Worm (Caenorhabditis elegans): ENCODE measurements around the gene Y66D12A.3.

Gene Y66D12A.3

ce11 chrIII:11560504-11561202, 28.4 kb upstream of the Y66D12A.3 start, which contains the start of gene ztf-29:
TSS of gene ztf-29 (plus strand) at chrIII:11561152.
- TF ChIP-seq sem-2 (GFP tag; optimal IDR thresholded peaks at IDR 0.05) (peak; percentile 28), elt-1 (tag; optimal IDR thresholded peaks at IDR 0.05; ENCODE audit: borderline replicate concordance, insufficient read depth) (peak; percentile 70), lsy-2 (tag; optimal IDR thresholded peaks at IDR 0.05) (no peak), nhr-28 (tag; optimal IDR thresholded peaks at IDR 0.05) (no peak), sptf-1 (tag; optimal IDR thresholded peaks at IDR 0.05) (no peak), mep-1 (tag; optimal IDR thresholded peaks at IDR 0.05) (no peak), nhr-12 (tag; optimal IDR thresholded peaks at IDR 0.05) (no peak), ham-2 (GFP tag; optimal IDR thresholded peaks at IDR 0.05) (peak; percentile 49)

- TF ChIP-seq ham-2 (GFP tag; optimal IDR thresholded peaks at IDR 0.05) (no peak), ceh-39 (tag; optimal IDR thresholded peaks at IDR 0.05) (no peak), unc-39 (tag; optimal IDR thresholded peaks at IDR 0.05) (no peak), drap-1 (GFP tag; optimal IDR thresholded peaks at IDR 0.05) (no peak), nhr-237 (tag; optimal IDR thresholded peaks at IDR 0.05) (no peak), snpc-4 (tag; optimal IDR thresholded peaks at IDR 0.05) (no peak), flh-1 (GFP tag; optimal IDR thresholded peaks at IDR 0.05) (no peak), nhr-2 (tag; optimal IDR thresholded peaks at IDR 0.05) (no peak), tbx-8 (GFP tag; optimal IDR thresholded peaks at IDR 0.05) (no peak), mab-5 (tag; optimal IDR thresholded peaks at IDR 0.05) (no peak), ceh-43 (GFP tag; optimal IDR thresholded peaks at IDR 0.05) (no peak), unc-120 (tag; optimal IDR thresholded peaks at IDR 0.05; ENCODE audit: poor library complexity, severe bottlenecking) (no peak), unc-62 (GFP tag; optimal IDR thresholded peaks at IDR 0.05) (no peak), blmp-1 (tag; optimal IDR thresholded peaks at IDR 0.05) (no peak)
Observed at ce11 chrIII:11561597-11561996, 27.4 kb upstream of the Y66D12A.3 start.

DNA sequence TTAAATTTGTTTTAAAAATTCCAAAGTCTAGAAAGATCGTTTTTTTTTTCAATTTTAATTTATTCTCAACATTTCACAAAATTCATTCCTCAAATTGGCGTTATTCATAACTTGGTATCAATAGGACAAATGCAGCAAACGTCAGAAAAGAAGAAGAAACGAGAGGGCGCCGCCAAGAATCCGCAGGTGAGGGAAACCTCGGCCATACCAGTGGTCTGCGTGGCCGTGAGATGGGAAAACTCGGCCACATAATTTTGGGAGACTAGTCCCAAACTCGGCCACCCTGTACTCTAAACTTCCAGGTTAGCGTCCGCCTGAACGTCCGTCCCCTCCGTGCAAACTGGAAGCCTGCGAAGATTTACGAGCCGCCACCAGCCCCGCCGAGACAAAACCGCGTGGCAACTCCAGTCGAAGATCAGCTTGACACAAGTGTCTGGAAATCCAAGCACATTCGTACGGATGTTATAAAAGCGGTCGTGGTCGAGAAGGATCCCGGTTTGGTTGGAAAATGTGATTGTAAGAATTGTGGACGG, 25.5 kb upstream of the Y66D12A.3 start, which contains the start of gene Y66D12A.11:
TSS of gene Y66D12A.11 (plus strand) at position 51 of the 533 bp plus-strand sequence.
- TF ChIP-seq snpc-4 (tag; optimal IDR thresholded peaks at IDR 0.05) (no peak), flh-1 (GFP tag; optimal IDR thresholded peaks at IDR 0.05) (no peak), nhr-2 (tag; optimal IDR thresholded peaks at IDR 0.05) (no peak), unc-120 (tag; optimal IDR thresholded peaks at IDR 0.05; ENCODE audit: poor library complexity, severe bottlenecking) (no peak), unc-62 (GFP tag; optimal IDR thresholded peaks at IDR 0.05) (no peak), nhr-76 (tag; optimal IDR thresholded peaks at IDR 0.05) (no peak), lsy-2 (tag; optimal IDR thresholded peaks at IDR 0.05) (no peak), nhr-12 (tag; optimal IDR thresholded peaks at IDR 0.05) (no peak), unc-39 (tag; optimal IDR thresholded peaks at IDR 0.05) (no peak), ceh-43 (GFP tag; optimal IDR thresholded peaks at IDR 0.05) (no peak), mls-2 (tag; optimal IDR thresholded peaks at IDR 0.05) (no peak), M03D4.4 (tag; optimal IDR thresholded peaks at IDR 0.05) (no peak), nhr-28 (tag; optimal IDR thresholded peaks at IDR 0.05) (no peak), mab-5 (tag; optimal IDR thresholded peaks at IDR 0.05) (no peak), ces-1 (GFP tag; optimal IDR thresholded peaks at IDR 0.05) (no peak), drap-1 (GFP tag; optimal IDR thresholded peaks at IDR 0.05) (no peak), pha-4 (tag; optimal IDR thresholded peaks at IDR 0.05) (no peak), ceh-83 (GFP tag; optimal IDR thresholded peaks at IDR 0.05) (no peak), elt-1 (tag; optimal IDR thresholded peaks at IDR 0.05; ENCODE audit: borderline replicate concordance, insufficient read depth) (no peak), tbx-8 (GFP tag; optimal IDR thresholded peaks at IDR 0.05) (no peak)

ce11 chrIII:11565602-11566001, 23.4 kb upstream of the Y66D12A.3 start, which contains the start of gene Y66D12A.10:
TSS of gene Y66D12A.10 (plus strand) at chrIII:11565874.
- no peak for TF ChIP-seq snpc-4 (tag; optimal IDR thresholded peaks at IDR 0.05)
- no peak for TF ChIP-seq bed-3 (GFP tag; optimal IDR thresholded peaks at IDR 0.05)
- no peak for TF ChIP-seq lin-32 (GFP tag; optimal IDR thresholded peaks at IDR 0.05)
- TF ChIP-seq mab-5 (tag; optimal IDR thresholded peaks at IDR 0.05), result no peak
- TF ChIP-seq nhr-237 (tag; optimal IDR thresholded peaks at IDR 0.05), result peak; percentile 22
- TF ChIP-seq ceh-39 (tag; optimal IDR thresholded peaks at IDR 0.05), result peak; percentile 7
- peak; percentile 13 for TF ChIP-seq lsy-2 (tag; optimal IDR thresholded peaks at IDR 0.05)
- peak; percentile 51 for TF ChIP-seq mep-1 (tag; optimal IDR thresholded peaks at IDR 0.05)
- no peak for TF ChIP-seq drap-1 (GFP tag; optimal IDR thresholded peaks at IDR 0.05)
- TF ChIP-seq nhr-28 (tag; optimal IDR thresholded peaks at IDR 0.05), result no peak
- peak; percentile 41 for TF ChIP-seq ces-1 (GFP tag; optimal IDR thresholded peaks at IDR 0.05)

All from whole organism, mixed stage, embryonic.